Worm (Caenorhabditis elegans) whole organism, L2 larva: ENCODE measurements around the gene memi-3.

Experiments
- C34F6.9 ChIP-seq: fragments of 150-350 bp; optimal IDR thresholded peaks from 2 replicates; lab custom pipeline; 2014; ENCODE audit warnings: missing biosample characterization, missing genetic modification characterization
- F13H6.1 ChIP-seq: sonication (generic microtip); optimal IDR thresholded peaks from 2 replicates; lab custom pipeline; 2016; ENCODE audit warnings: missing genetic modification characterization, missing compliant biosample characterization
- R02D3.7 ChIP-seq: fragments of 150-350 bp; optimal IDR thresholded peaks from 2 replicates; lab custom pipeline; 2014; ENCODE audit warnings: missing biosample characterization, missing genetic modification characterization
- Y55F3AM.14 ChIP-seq: fragments of 200-800 bp; sonication (Bioruptor generic); optimal IDR thresholded peaks from 2 replicates; lab custom pipeline; 2018; ENCODE audit warnings: mild to moderate bottlenecking, missing genetic modification characterization, missing compliant biosample characterization
- alr-1 ChIP-seq: fragments of 150-350 bp; optimal IDR thresholded peaks from 2 replicates; lab custom pipeline; 2014; ENCODE audit warnings: missing biosample characterization, missing genetic modification characterization
- blmp-1 ChIP-seq: sonication (generic microtip); optimal IDR thresholded peaks from 2 replicates; lab custom pipeline; 2017; ENCODE audit warnings: missing genetic modification characterization, mild to moderate bottlenecking, missing compliant biosample characterization, antibody characterized with exemption, moderate library complexity; ENCODE audit not compliant: insufficient read depth
- ceh-82 ChIP-seq: fragments of 150-350 bp; optimal IDR thresholded peaks from 2 replicates; lab custom pipeline; 2014; ENCODE audit warnings: missing biosample characterization, missing genetic modification characterization
- crh-2 ChIP-seq: sonication (generic microtip); optimal IDR thresholded peaks from 2 replicates; lab custom pipeline; 2017; ENCODE audit warnings: missing biosample characterization, missing genetic modification characterization
- dmd-4 ChIP-seq: sonication (generic microtip); optimal IDR thresholded peaks from 2 replicates; lab custom pipeline; 2017; ENCODE audit warnings: missing biosample characterization, missing genetic modification characterization
- elt-1 ChIP-seq: fragments of 150-350 bp; optimal IDR thresholded peaks from 2 replicates; lab custom pipeline; 2014; ENCODE audit warnings: missing biosample characterization, missing genetic modification characterization
- elt-3 ChIP-seq: sonication (generic microtip); optimal IDR thresholded peaks from 2 replicates; lab custom pipeline; 2017; ENCODE audit warnings: missing biosample characterization, missing genetic modification characterization
- fos-1 ChIP-seq: fragments of 150-350 bp; optimal IDR thresholded peaks from 2 replicates; lab custom pipeline; 2014; ENCODE audit warnings: missing biosample characterization, missing genetic modification characterization
- gmeb-1 ChIP-seq: fragments of 150-350 bp; optimal IDR thresholded peaks from 2 replicates; lab custom pipeline; 2014; ENCODE audit warnings: missing biosample characterization, missing genetic modification characterization
- lin-11 ChIP-seq: fragments of 150-350 bp; sonication (generic microtip); optimal IDR thresholded peaks from 2 replicates; lab custom pipeline; 2014; ENCODE audit warnings: missing biosample characterization, missing genetic modification characterization, inconsistent platforms, mixed read lengths
- lin-13 ChIP-seq: fragments of 150-350 bp; optimal IDR thresholded peaks from 2 replicates; lab custom pipeline; 2014; ENCODE audit warnings: missing biosample characterization, missing genetic modification reagents, missing genetic modification characterization
- lin-39 ChIP-seq: fragments of 150-350 bp; optimal IDR thresholded peaks from 2 replicates; lab custom pipeline; 2014; ENCODE audit warnings: missing biosample characterization, missing genetic modification reagents, missing genetic modification characterization
- lsy-2 ChIP-seq, 2 experiments: fragments of 150-350 bp in 1 of 2; sonication (generic microtip) in 1 of 2; optimal IDR thresholded peaks; 2 replicates each; lab custom pipeline; 2014 to 2017; ENCODE audit warnings: missing biosample characterization in 2 of 2, missing genetic modification characterization in 2 of 2
- mab-5 ChIP-seq: fragments of 150-350 bp; optimal IDR thresholded peaks from 2 replicates; lab custom pipeline; 2014; ENCODE audit warnings: missing biosample characterization, missing genetic modification characterization
- nhr-10 ChIP-seq: sonication (generic microtip); optimal IDR thresholded peaks from 2 replicates; lab custom pipeline; 2017; ENCODE audit warnings: missing biosample characterization, missing genetic modification characterization
- nhr-11 ChIP-seq: fragments of 150-350 bp; optimal IDR thresholded peaks from 2 replicates; lab custom pipeline; 2014; ENCODE audit warnings: missing biosample characterization, missing genetic modification characterization
- nhr-129 ChIP-seq: fragments of 150-350 bp; optimal IDR thresholded peaks from 2 replicates; lab custom pipeline; 2014; ENCODE audit warnings: missing biosample characterization, missing genetic modification characterization
- nhr-21 ChIP-seq: fragments of 150-350 bp; optimal IDR thresholded peaks from 2 replicates; lab custom pipeline; 2014; ENCODE audit warnings: missing biosample characterization, missing genetic modification characterization
- nhr-23 ChIP-seq: fragments of 150-350 bp; optimal IDR thresholded peaks from 2 replicates; lab custom pipeline; 2014; ENCODE audit warnings: missing biosample characterization, missing genetic modification reagents, missing genetic modification characterization
- nhr-237 ChIP-seq: fragments of 150-350 bp; optimal IDR thresholded peaks from 2 replicates; lab custom pipeline; 2014; ENCODE audit warnings: missing biosample characterization, missing genetic modification characterization
- nhr-6 ChIP-seq: fragments of 150-350 bp; optimal IDR thresholded peaks from 2 replicates; lab custom pipeline; 2014; ENCODE audit warnings: missing biosample characterization, missing genetic modification characterization
- peb-1 ChIP-seq: fragments of 150-350 bp; optimal IDR thresholded peaks from 2 replicates; lab custom pipeline; 2014; ENCODE audit warnings: missing biosample characterization, missing genetic modification characterization
- sem-4 ChIP-seq: fragments of 150-350 bp; optimal IDR thresholded peaks from 2 replicates; lab custom pipeline; 2014; ENCODE audit warnings: missing biosample characterization, missing genetic modification reagents, missing genetic modification characterization
- skn-1 ChIP-seq: sonication (generic microtip); optimal IDR thresholded peaks from 2 replicates; lab custom pipeline; 2017; ENCODE audit warnings: missing biosample characterization, missing genetic modification characterization
- sma-3 ChIP-seq: sonication (generic microtip); optimal IDR thresholded peaks from 2 replicates; lab custom pipeline; 2016; ENCODE audit warnings: missing genetic modification reagents, missing genetic modification characterization, missing compliant biosample characterization
- sma-9 ChIP-seq, 2 experiments: fragments of 150-350 bp in 1 of 2; sonication (generic microtip) in 1 of 2; optimal IDR thresholded peaks; 2 replicates each; lab custom pipeline; 2014 to 2016; ENCODE audit warnings: missing genetic modification characterization in 2 of 2, mild to moderate bottlenecking in 1 of 2, missing biosample characterization in 1 of 2, missing compliant biosample characterization in 1 of 2, missing genetic modification reagents in 1 of 2, moderate library complexity in 1 of 2
- snpc-4 ChIP-seq: fragments of 150-350 bp; optimal IDR thresholded peaks from 2 replicates; lab custom pipeline; 2014; ENCODE audit warnings: missing biosample characterization, missing genetic modification characterization
- unc-55 ChIP-seq: fragments of 150-350 bp; sonication (generic microtip); optimal IDR thresholded peaks from 3 replicates; lab custom pipeline; 2014; ENCODE audit warnings: missing biosample characterization, missing genetic modification reagents, missing genetic modification characterization
- ztf-11 ChIP-seq: sonication (generic microtip); optimal IDR thresholded peaks from 2 replicates; lab custom pipeline; 2017; ENCODE audit warnings: missing biosample characterization, missing genetic modification characterization
- ztf-4 ChIP-seq: fragments of 150-350 bp; optimal IDR thresholded peaks from 2 replicates; lab custom pipeline; 2014; ENCODE audit warnings: missing biosample characterization, missing genetic modification characterization

memi-3 gene

DNA sequence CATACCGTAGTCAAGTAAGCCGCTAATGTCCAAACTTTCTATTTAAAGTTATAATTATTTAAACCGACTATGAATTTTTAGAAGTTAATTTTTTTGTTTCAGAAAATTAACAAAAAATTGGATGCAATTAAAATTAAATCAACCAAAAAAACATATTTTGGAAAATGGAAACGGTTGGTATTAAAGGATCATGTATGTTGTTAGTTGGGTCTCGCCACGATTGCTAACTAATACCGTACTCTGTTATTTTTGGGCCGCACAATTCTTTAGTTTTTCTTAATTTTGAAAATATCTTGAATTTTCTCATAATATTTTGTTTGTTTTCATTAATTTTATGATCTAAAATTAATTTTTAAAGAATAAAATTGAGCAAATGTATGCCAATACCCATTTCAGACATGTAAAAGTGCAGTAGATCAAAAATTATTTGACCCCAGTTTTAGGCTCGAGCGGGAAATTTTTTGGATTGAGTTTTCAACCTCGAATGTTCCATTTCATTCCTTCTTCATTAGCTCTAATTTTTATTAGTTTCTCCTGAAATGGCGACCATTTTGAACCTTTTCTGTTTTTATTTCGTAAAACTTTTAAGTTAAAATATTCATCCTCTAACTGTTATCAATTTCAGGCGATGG, 30.7 kb downstream of the memi-3 start, which contains the start of gene cbd-1:
TSS of gene cbd-1 (plus strand) at position 626 of the 632 bp plus-strand sequence.
- TF ChIP-seq lin-39 (no peak), gmeb-1 (no peak), lsy-2 (tag; optimal IDR thresholded peaks at IDR 0.05; lab: Kevin White, UChicago) (no peak), dmd-4 (tag; lab: Kevin White, UChicago) (no peak), C34F6.9 (no peak), nhr-11 (tag; lab: Kevin White, UChicago) (no peak), F13H6.1 (tag; lab: Kevin White, UChicago) (no peak), nhr-23 (tag; lab: Kevin White, UChicago) (no peak), nhr-21 (tag; lab: Kevin White, UChicago) (no peak), ztf-4 (tag; lab: Kevin White, UChicago) (no peak), nhr-129 (tag; lab: Kevin White, UChicago) (no peak)

DNA sequence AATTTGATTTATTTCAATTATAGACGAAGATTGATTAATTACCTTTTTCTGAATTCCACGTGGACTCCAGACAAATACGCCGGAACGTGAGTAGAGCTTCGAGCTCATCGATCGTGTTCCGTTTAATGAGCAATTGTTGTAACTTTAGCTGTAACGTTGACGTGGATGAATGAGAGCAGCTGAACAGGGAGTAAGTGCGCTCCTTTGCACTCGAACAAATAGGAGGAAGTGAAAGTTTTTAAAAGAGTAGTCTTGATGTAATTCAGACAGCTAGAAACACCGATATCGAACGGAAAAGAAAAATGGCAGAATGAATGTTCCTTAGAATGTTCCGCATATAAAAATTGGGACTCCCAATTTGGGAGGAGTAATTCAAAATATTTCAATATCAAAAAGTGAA, 31.5 kb downstream of the memi-3 start, which contains the start of gene sec-31:
TSS of gene sec-31 (minus strand) at position 148 of the 400 bp plus-strand sequence.
- TF ChIP-seq lsy-2 (tag; optimal IDR thresholded peaks at IDR 0.05; lab: Kevin White, UChicago) (no peak), nhr-129 (tag; lab: Kevin White, UChicago) (peak; percentile 6), nhr-237 (tag; lab: Kevin White, UChicago) (no peak), snpc-4 (tag; lab: Kevin White, UChicago) (no peak), crh-2 (tag; lab: Kevin White, UChicago) (peak; percentile 60), nhr-23 (tag; lab: Kevin White, UChicago) (no peak), blmp-1 (tag; lab: Kevin White, UChicago) (peak; percentile 75), elt-3 (tag; lab: Kevin White, UChicago) (no peak), skn-1 (tag; lab: Kevin White, UChicago) (no peak), dmd-4 (tag; lab: Kevin White, UChicago) (no peak), Y55F3AM.14 (GFP tag; lab: Kevin White, UChicago) (no peak)

DNA sequence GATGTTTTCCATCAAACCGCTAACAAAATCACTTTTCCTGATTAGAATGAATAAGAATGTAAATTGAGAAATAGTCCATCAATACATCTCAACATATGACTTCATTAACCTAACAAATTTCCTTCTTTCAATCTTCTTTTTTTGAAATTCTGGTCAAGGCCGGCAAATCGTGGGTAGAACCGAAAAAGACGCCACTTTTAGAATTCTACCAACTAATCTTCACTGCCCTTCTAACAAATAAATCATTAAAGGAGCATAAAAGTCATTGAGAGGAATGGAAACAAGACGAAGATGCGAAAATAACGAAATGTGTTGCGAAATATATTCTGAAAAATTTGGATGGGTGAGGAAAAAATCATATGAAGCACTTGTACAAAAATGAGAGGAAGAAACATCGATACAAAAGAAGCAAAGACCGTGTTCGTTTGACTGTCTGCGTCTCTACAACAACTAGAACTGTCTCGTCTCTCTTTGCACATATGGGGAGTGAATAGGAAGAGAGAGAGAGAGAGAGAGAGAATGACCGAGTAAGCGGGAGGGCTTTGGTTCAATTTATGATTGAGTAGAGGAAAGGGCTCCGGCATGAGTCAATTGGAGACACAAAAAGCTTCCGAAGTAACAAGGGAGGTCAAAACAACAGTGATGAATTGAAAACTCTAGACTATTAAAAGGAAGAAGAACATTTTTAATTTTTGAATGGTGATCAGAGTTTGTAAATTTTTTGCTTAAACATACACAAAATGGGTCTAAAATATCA, 39.2 kb downstream of the memi-3 start:
- peak in 1 of 2 experiments; percentile 34 for TF ChIP-seq lsy-2 (tag; optimal IDR thresholded peaks at IDR 0.05; lab: Kevin White, UChicago)
- no peak for TF ChIP-seq sem-4 (tag; lab: Kevin White, UChicago)
- peak; percentile 29 for TF ChIP-seq nhr-129 (tag; lab: Kevin White, UChicago)
- peak; percentile 6 for TF ChIP-seq crh-2 (tag; lab: Kevin White, UChicago)
- TF ChIP-seq nhr-6 (tag; lab: Kevin White, UChicago) = no peak
- peak; percentile 28 for TF ChIP-seq unc-55 (GFP tag; lab: Kevin White, UChicago)
- no peak for TF ChIP-seq mab-5 (tag; lab: Kevin White, UChicago)
- TF ChIP-seq ceh-82 = no peak
- peak; percentile 43 for TF ChIP-seq C34F6.9
- peak; percentile 40 for TF ChIP-seq fos-1 (tag; lab: Kevin White, UChicago)

DNA sequence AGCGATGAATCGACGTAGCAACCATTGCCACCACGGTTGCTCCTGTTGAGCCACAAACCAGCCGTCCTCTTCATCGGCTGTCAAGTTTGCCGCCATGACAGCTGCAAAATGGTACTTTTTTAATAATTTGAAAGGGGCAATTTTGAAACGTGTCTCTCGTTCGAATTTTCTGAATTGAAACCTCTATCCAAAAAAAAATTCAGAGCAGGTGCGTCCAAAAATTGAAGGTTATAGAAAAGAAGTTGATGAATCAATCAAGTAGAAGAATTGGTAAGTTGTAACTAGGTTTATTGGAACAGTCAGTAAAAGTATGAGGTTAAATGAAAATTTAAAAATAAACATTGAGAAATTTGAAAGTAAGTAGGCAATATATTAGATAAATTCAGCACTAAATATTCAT, 41.7 kb downstream of the memi-3 start, which contains the start of gene T01G1.4:
TSS of gene T01G1.4 (minus strand) at position 101 of the 400 bp plus-strand sequence.
- TF ChIP-seq lin-13 (GFP tag; lab: Kevin White, UChicago) = no peak
- TF ChIP-seq ztf-11 = no peak
- no peak for TF ChIP-seq peb-1 (tag; lab: Kevin White, UChicago)
- no peak for TF ChIP-seq alr-1
- TF ChIP-seq sma-9 (GFP tag; optimal IDR thresholded peaks at IDR 0.05; lab: Kevin White, UChicago) = no peak
- TF ChIP-seq sma-9 (tag; optimal IDR thresholded peaks at IDR 0.05; lab: Kevin White, UChicago) = no peak
- TF ChIP-seq ztf-4 (tag; lab: Kevin White, UChicago) = no peak
- no peak for TF ChIP-seq nhr-10 (tag; lab: Kevin White, UChicago)
- no peak for TF ChIP-seq nhr-23 (tag; lab: Kevin White, UChicago)
- TF ChIP-seq nhr-6 (tag; lab: Kevin White, UChicago) = no peak
- TF ChIP-seq F13H6.1 (tag; lab: Kevin White, UChicago) = no peak
- no peak for TF ChIP-seq fos-1 (tag; lab: Kevin White, UChicago)
- TF ChIP-seq snpc-4 (tag; lab: Kevin White, UChicago) = no peak
- no peak for TF ChIP-seq R02D3.7
- no peak for TF ChIP-seq nhr-21 (tag; lab: Kevin White, UChicago)
- no peak for TF ChIP-seq Y55F3AM.14 (GFP tag; lab: Kevin White, UChicago)
- no peak for TF ChIP-seq lin-11 (tag; lab: Kevin White, UChicago)
- no peak for TF ChIP-seq crh-2 (tag; lab: Kevin White, UChicago)
- no peak for TF ChIP-seq nhr-237 (tag; lab: Kevin White, UChicago)
- no peak for TF ChIP-seq elt-1 (tag; lab: Kevin White, UChicago)
- no peak for TF ChIP-seq sma-3 (GFP tag; lab: Kevin White, UChicago)
